Fruit fly (Drosophila melanogaster): ENCODE data around the gene mRpL36.

The mRpL36 gene

DNA sequence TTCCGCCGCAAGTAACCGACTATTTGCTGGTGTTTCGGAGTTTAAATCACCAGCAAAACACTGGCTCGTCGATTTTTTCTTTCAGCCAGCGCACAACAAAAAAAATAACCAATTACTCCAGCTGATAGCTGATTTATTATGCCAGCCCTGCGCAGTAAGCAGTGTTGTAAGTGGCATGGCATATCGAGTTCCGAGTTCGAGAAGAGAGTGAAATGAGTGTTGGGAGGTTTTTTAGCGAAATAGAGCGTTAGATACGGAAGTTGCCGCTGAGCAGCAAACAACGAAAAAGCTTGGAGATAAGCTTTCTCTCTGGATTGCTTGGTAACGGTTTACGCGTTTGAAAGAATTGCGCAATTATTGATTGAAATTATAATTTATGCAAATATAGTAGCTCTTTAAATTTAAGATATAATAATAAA is 33.3 kb downstream of the mRpL36 start, which contains the start of gene CG7565 (continued):
- TF ChIP-seq CG7928 (GFP tag; optimal IDR thresholded peaks at IDR 0.05) (peak; percentile 93), her (GFP tag; optimal IDR thresholded peaks at IDR 0.05) (peak; percentile 77), cas (GFP tag; IDR thresholded peaks at IDR 0.05) (no peak), cato (GFP tag; optimal IDR thresholded peaks at IDR 0.05; ENCODE audit: borderline replicate concordance) (no peak), CG18619 (GFP tag; optimal IDR thresholded peaks at IDR 0.05) (peak; percentile 21), CG31365 (tag; optimal IDR thresholded peaks at IDR 0.05) (peak; percentile 33), crol (GFP tag; IDR thresholded peaks at IDR 0.05) (no peak), CG4424 (GFP tag; optimal IDR thresholded peaks at IDR 0.05) (peak; percentile 17), CG11696 (GFP tag; IDR thresholded peaks at IDR 0.05) (no peak), CG13624 (GFP tag; optimal IDR thresholded peaks at IDR 0.05) (peak; percentile 62), CG1529 (GFP tag; optimal IDR thresholded peaks at IDR 0.05) (no peak), Usf (GFP tag; optimal IDR thresholded peaks at IDR 0.05) (no peak), Sry-β (GFP tag; optimal IDR thresholded peaks at IDR 0.05) (no peak), CG16815 (GFP tag; optimal IDR thresholded peaks at IDR 0.05) (no peak), MESR4 (GFP tag; optimal IDR thresholded peaks at IDR 0.05) (peak; percentile 76), Adf1 (GFP tag; IDR thresholded peaks at IDR 0.05) (peak; percentile 42; the same call in 1 of the 2 replicates), Sin3A (optimal IDR thresholded peaks at IDR 0.05) (no peak), Lim3 (GFP tag; IDR thresholded peaks at IDR 0.05) (no peak), YL-1 (GFP tag; optimal IDR thresholded peaks at IDR 0.05) (peak; percentile 75), mirr (GFP tag; optimal IDR thresholded peaks at IDR 0.05) (peak; percentile 80), CG11247 (GFP tag; IDR thresholded peaks at IDR 0.05) (peak; percentile 35; the same call in 1 of the 2 replicates), CG6683 (GFP tag; optimal IDR thresholded peaks at IDR 0.05) (peak; percentile 14), ems (GFP tag; optimal IDR thresholded peaks at IDR 0.05) (no peak), pfk (GFP tag; optimal IDR thresholded peaks at IDR 0.05) (peak; percentile 39), slbo (GFP tag; IDR thresholded peaks at IDR 0.05) (peak; percentile 6; the same call in 1 of the 2 replicates), HLH54F (GFP tag; optimal IDR thresholded peaks at IDR 0.05) (peak; percentile 55), CG3281 (GFP tag; optimal IDR thresholded peaks at IDR 0.05) (peak; percentile 66), hbn (GFP tag; IDR thresholded peaks at IDR 0.05; ENCODE audit: partially characterized antibody) (0 out of 2 replicates have a peak, but pooled peaks have one; percentile 32), tgo (GFP tag; IDR thresholded peaks at IDR 0.05) (no peak), Abd-B (GFP tag; optimal IDR thresholded peaks at IDR 0.05) (no peak), jumu (GFP tag; optimal IDR thresholded peaks at IDR 0.05) (peak; percentile 12), Dp (GFP tag; optimal IDR thresholded peaks at IDR 0.05) (peak; percentile 38), NfI (GFP tag; optimal IDR thresholded peaks at IDR 0.05) (peak; percentile 65), otp (GFP tag; IDR thresholded peaks at IDR 0.05) (0 out of 3 replicates have a peak, but pooled peaks have one; percentile 5), CG2116 (GFP tag; optimal IDR thresholded peaks at IDR 0.05) (no peak), Neu2 (GFP tag; optimal IDR thresholded peaks at IDR 0.05; ENCODE audit: borderline replicate concordance) (no peak), CG4282 (GFP tag; optimal IDR thresholded peaks at IDR 0.05) (peak; percentile 21), danr (GFP tag; IDR thresholded peaks at IDR 0.05) (no peak), row (GFP tag; IDR thresholded peaks at IDR 0.05) (peak; percentile 33; the same call in 1 of the 3 replicates), onecut (GFP tag; IDR thresholded peaks at IDR 0.05) (peak; percentile 87), dpn (GFP tag; optimal IDR thresholded peaks at IDR 0.05) (peak; percentile 17 to 64), Rx (GFP tag; IDR thresholded peaks at IDR 0.05) (no peak), vvl (GFP tag; IDR thresholded peaks at IDR 0.05) (peak; percentile 77), Nf-YC (tag; optimal IDR thresholded peaks at IDR 0.05) (no peak), CG9609 (GFP tag; optimal IDR thresholded peaks at IDR 0.05) (peak; percentile 16), Taf1 (GFP tag; IDR thresholded peaks at IDR 0.05) (no peak), CG6765 (GFP tag; optimal IDR thresholded peaks at IDR 0.05) (peak; percentile 67), CG33213 (GFP tag; optimal IDR thresholded peaks at IDR 0.05) (no peak), kay (GFP tag; optimal IDR thresholded peaks at IDR 0.05) (no peak), Lhr (GFP tag; optimal IDR thresholded peaks at IDR 0.05) (no peak), kah (GFP tag; optimal IDR thresholded peaks at IDR 0.05) (peak; percentile 9), bbx (GFP tag; IDR thresholded peaks at IDR 0.05; ENCODE audit: partially characterized antibody) (peak; percentile 59; the same call in 1 of the 2 replicates)

All from whole organism, embryonic.